Fruit fly (Drosophila melanogaster): ENCODE measurements around the gene Vha26.

Vha26 gene

dm6 chr3R:5587863-5588519 is 3.6 kb upstream of the Vha26 start, which contains the start of gene CG2926 (continued):
- no peak for TF ChIP-seq peb (GFP tag; IDR thresholded peaks at IDR 0.05)
- TF ChIP-seq CG14710 (tag; optimal IDR thresholded peaks at IDR 0.05): peak; percentile 68
- 0 out of 2 replicates have a peak, but pooled peaks have one; percentile 18 for TF ChIP-seq CG14441 (GFP tag; IDR thresholded peaks at IDR 0.05)
- no peak for TF ChIP-seq gem (tag; optimal IDR thresholded peaks at IDR 0.05)
- TF ChIP-seq tio (GFP tag; optimal IDR thresholded peaks at IDR 0.05): no peak
- TF ChIP-seq Spps (tag; optimal IDR thresholded peaks at IDR 0.05): no peak
- TF ChIP-seq CG11504 (tag; optimal IDR thresholded peaks at IDR 0.05): no peak
- no peak for TF ChIP-seq CG17612 (GFP tag; IDR thresholded peaks at IDR 0.05)
- TF ChIP-seq CG17568 (GFP tag; optimal IDR thresholded peaks at IDR 0.05): no peak
- TF ChIP-seq pb (GFP tag; optimal IDR thresholded peaks at IDR 0.05): no peak
- peak; percentile 34 for TF ChIP-seq NC2β (GFP tag; optimal IDR thresholded peaks at IDR 0.05)
- no peak for TF ChIP-seq Dad (GFP tag; optimal IDR thresholded peaks at IDR 0.05)
- peak; percentile 87 for TF ChIP-seq BEAF-32 (GFP tag; optimal IDR thresholded peaks at IDR 0.05)
- TF ChIP-seq dmrt99B (tag; optimal IDR thresholded peaks at IDR 0.05): no peak
- TF ChIP-seq CG13624 (GFP tag; optimal IDR thresholded peaks at IDR 0.05): peak; percentile 40
- TF ChIP-seq crp (GFP tag; optimal IDR thresholded peaks at IDR 0.05): peak in 1 of 2 experiments; percentile 33
- no peak for TF ChIP-seq prd (optimal IDR thresholded peaks at IDR 0.05)
- TF ChIP-seq prd (GFP tag; IDR thresholded peaks at IDR 0.05): peak; percentile 31; the same call in 1 of the 3 replicates
- TF ChIP-seq YL-1 (GFP tag; optimal IDR thresholded peaks at IDR 0.05): peak; percentile 86
- no peak for TF ChIP-seq klu (GFP tag; IDR thresholded peaks at IDR 0.05)
- 0 out of 2 replicates have a peak, but pooled peaks have one; percentile 5 for TF ChIP-seq ttk (GFP tag; IDR thresholded peaks at IDR 0.05)
- TF ChIP-seq Sry-δ (GFP tag; optimal IDR thresholded peaks at IDR 0.05): peak; percentile 96
- peak; percentile 93 for TF ChIP-seq amos (GFP tag; IDR thresholded peaks at IDR 0.05; ENCODE audit: partially characterized antibody)
- TF ChIP-seq CG2116 (GFP tag; optimal IDR thresholded peaks at IDR 0.05): peak; percentile 69
- no peak for TF ChIP-seq CG10959 (GFP tag; IDR thresholded peaks at IDR 0.05)
- TF ChIP-seq CG4820 (GFP tag; optimal IDR thresholded peaks at IDR 0.05): no peak
- no peak for TF ChIP-seq Dip2 (GFP tag; IDR thresholded peaks at IDR 0.05)
- TF ChIP-seq onecut (GFP tag; IDR thresholded peaks at IDR 0.05): peak; percentile 47
- TF ChIP-seq Fer1 (GFP tag; optimal IDR thresholded peaks at IDR 0.05): no peak
- TF ChIP-seq Ssrp (tag; optimal IDR thresholded peaks at IDR 0.05): no peak
- TF ChIP-seq Vsx1 (GFP tag; optimal IDR thresholded peaks at IDR 0.05): no peak
- TF ChIP-seq CG17802 (tag; optimal IDR thresholded peaks at IDR 0.05): peak; percentile 48
- TF ChIP-seq Abd-B (GFP tag; optimal IDR thresholded peaks at IDR 0.05): no peak
- TF ChIP-seq CG8765 (GFP tag; IDR thresholded peaks at IDR 0.05): no peak
- TF ChIP-seq cad (GFP tag; optimal IDR thresholded peaks at IDR 0.05): no peak
- TF ChIP-seq CG31388 (GFP tag; optimal IDR thresholded peaks at IDR 0.05): no peak
- TF ChIP-seq Drgx (GFP tag; IDR thresholded peaks at IDR 0.05): no peak
- peak; percentile 58 for TF ChIP-seq shn (GFP tag; optimal IDR thresholded peaks at IDR 0.05)
- TF ChIP-seq HLH3B (GFP tag; IDR thresholded peaks at IDR 0.05): 0 out of 2 replicates have a peak, but pooled peaks have one; percentile 6
- peak; percentile 51 for TF ChIP-seq dm (GFP tag; optimal IDR thresholded peaks at IDR 0.05)
- no peak for TF ChIP-seq Lpt (GFP tag; optimal IDR thresholded peaks at IDR 0.05)
- TF ChIP-seq CG3726 (GFP tag; IDR thresholded peaks at IDR 0.05): no peak
- peak; percentile 64 for TF ChIP-seq CG32532 (GFP tag; IDR thresholded peaks at IDR 0.05)
- no peak for TF ChIP-seq jigr1 (GFP tag; IDR thresholded peaks at IDR 0.05)
- TF ChIP-seq croc (GFP tag; conservative IDR thresholded peaks at IDR 0.05): no peak
- TF ChIP-seq az2 (GFP tag; optimal IDR thresholded peaks at IDR 0.05): no peak
- peak; percentile 72 for TF ChIP-seq slbo (GFP tag; IDR thresholded peaks at IDR 0.05)
- no peak for TF ChIP-seq zfh1 (GFP tag; IDR thresholded peaks at IDR 0.05)
- peak; percentile 82 for TF ChIP-seq Dll (GFP tag; IDR thresholded peaks at IDR 0.05; ENCODE audit: partially characterized antibody)
- TF ChIP-seq CG18619 (GFP tag; optimal IDR thresholded peaks at IDR 0.05): no peak
- TF ChIP-seq CG17385 (GFP tag; optimal IDR thresholded peaks at IDR 0.05): no peak

Data from whole organism, embryonic.